Fruit fly (Drosophila melanogaster) whole organism, wandering third instar larva: ENCODE results near the gene CG11878.

Experiments used
- CrebA ChIP-seq: fragments of 200-800 bp; sonication (Bioruptor generic); optimal IDR thresholded peaks from 2 replicates; lab custom pipeline; 2016; ENCODE audit warnings: missing biosample characterization, mild to moderate bottlenecking, missing genetic modification characterization, borderline replicate concordance
- Dfd ChIP-seq: fragments of >200 bp; optimal IDR thresholded peaks from 2 replicates; lab custom pipeline; 2017; ENCODE audit warnings: missing biosample characterization, missing genetic modification characterization
- HLH106 ChIP-seq: fragments of 200-800 bp; optimal IDR thresholded peaks from 3 replicates; lab custom pipeline; 2019; ENCODE audit warnings: missing biosample characterization, mild to moderate bottlenecking, missing genetic modification characterization, moderate library complexity
- Hnf4 ChIP-seq: fragments of 200-800 bp; sonication (Bioruptor generic); optimal IDR thresholded peaks from 2 replicates; lab custom pipeline; 2016; ENCODE audit warnings: missing biosample characterization, mild to moderate bottlenecking, missing genetic modification characterization
- Hr78 ChIP-seq: fragments of >200 bp; optimal IDR thresholded peaks from 2 replicates; lab custom pipeline; 2017; ENCODE audit warnings: missing biosample characterization, missing genetic modification characterization
- N ChIP-seq: fragments of >200 bp; optimal IDR thresholded peaks from 2 replicates; lab custom pipeline; 2018; ENCODE audit warnings: missing biosample characterization, missing external identifiers, missing genetic modification characterization
- OdsH ChIP-seq: fragments of 200-800 bp; sonication (Bioruptor generic); optimal IDR thresholded peaks from 2 replicates; lab custom pipeline; 2016; ENCODE audit warnings: missing biosample characterization, mild to moderate bottlenecking, missing genetic modification characterization
- Vsx2 ChIP-seq: fragments of 200-300, 225-300 bp; sonication (Bioruptor generic); optimal IDR thresholded peaks from 2 replicates; lab custom pipeline; 2018; ENCODE audit warnings: missing biosample characterization, missing genetic modification characterization; ENCODE audit not compliant: partially characterized antibody
- fru ChIP-seq: fragments of 200-800 bp; sonication (Bioruptor generic); optimal IDR thresholded peaks from 3 replicates; lab custom pipeline; 2016; ENCODE audit warnings: missing biosample characterization, mild to moderate bottlenecking, missing genetic modification characterization
- pan ChIP-seq: fragments of >200 bp; optimal IDR thresholded peaks from 2 replicates; lab custom pipeline; 2017
- psq ChIP-seq: fragments of 200-800 bp; sonication (Bioruptor generic); optimal IDR thresholded peaks from 3 replicates; lab custom pipeline; 2017; ENCODE audit warnings: missing biosample characterization, mild to moderate bottlenecking, missing genetic modification characterization, moderate library complexity
- tai ChIP-seq: sonication (Bioruptor generic); optimal IDR thresholded peaks from 2 replicates; lab custom pipeline; 2016; ENCODE audit warnings: missing biosample characterization, missing genetic modification characterization
- usp ChIP-seq: fragments of >200 bp; optimal IDR thresholded peaks from 2 replicates; lab custom pipeline; 2017; ENCODE audit warnings: missing biosample characterization, missing genetic modification characterization

DNA sequence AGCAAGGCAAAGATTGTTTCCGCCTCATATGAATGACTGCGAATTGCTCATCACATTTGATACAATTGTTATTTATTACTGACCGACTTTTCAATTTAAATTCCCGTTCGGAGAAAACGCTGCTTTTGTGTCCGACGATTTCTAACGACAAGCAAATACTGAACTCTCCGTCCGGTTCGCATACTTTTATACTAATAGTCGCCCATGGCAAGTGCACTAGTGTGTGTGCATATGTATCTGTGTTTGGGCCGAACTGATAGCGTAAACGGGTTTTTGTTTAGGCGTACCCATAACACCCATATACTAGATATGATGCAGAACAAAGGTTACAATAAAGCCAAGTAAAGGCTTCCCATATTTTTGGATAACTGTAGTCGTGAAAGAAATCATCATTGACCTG is 34.6 kb downstream of the CG11878 start, which contains the start of gene CG10550:
- TF ChIP-seq HLH106 (tag; lab: Kevin White, UChicago) = no peak
- TF ChIP-seq Dfd (GFP tag; lab: Kevin White, UChicago) = no peak
- no peak for TF ChIP-seq Vsx2
- TF ChIP-seq psq (GFP tag; lab: Kevin White, UChicago) = no peak
- TF ChIP-seq fru = no peak
- TF ChIP-seq CrebA = no peak
- TF ChIP-seq N = no peak
- TF ChIP-seq pan = no peak
- no peak for TF ChIP-seq OdsH (GFP tag; lab: Kevin White, UChicago)
- TF ChIP-seq usp = no peak
- TF ChIP-seq Hnf4 (GFP tag; lab: Kevin White, UChicago) = peak; percentile 0
- TF ChIP-seq Hr78 = no peak
- TF ChIP-seq tai (GFP tag; lab: Kevin White, UChicago) = no peak
